Worm (Caenorhabditis elegans): ENCODE data around the gene qars-1.
A peak's percentile ranks its signal among the peaks of the same experiment; 100 is the strongest.

Gene qars-1

DNA sequence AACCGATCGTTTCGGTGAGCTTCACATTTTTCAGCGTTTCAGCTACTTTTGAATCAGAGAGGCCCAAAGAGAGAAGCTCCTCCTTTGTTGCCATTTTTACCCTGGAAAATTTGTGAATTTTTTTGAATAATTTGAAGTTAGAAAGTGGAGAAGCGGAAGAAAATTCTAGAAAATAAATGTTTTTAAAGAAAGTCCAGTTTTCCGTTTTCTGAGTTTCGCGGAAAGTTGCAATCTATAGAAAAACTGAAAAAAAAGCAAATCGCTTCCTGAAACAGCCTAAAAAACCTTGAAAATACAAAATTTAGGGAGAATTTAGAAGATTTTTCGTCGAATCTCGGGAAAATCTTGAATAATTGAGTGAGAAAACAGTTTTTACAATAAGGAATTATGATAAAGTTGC is at the start of gene qars-1:
Gene qars-1, minus strand, starts transcription at position 101 of the 400 bp plus-strand sequence.
- TF ChIP-seq med-1 (GFP tag; optimal IDR thresholded peaks at IDR 0.05; ENCODE audit: insufficient read depth) (no peak), cog-1 (tag; optimal IDR thresholded peaks at IDR 0.05) (no peak), ztf-29 (GFP tag; IDR thresholded peaks at IDR 0.05) (no peak), T22C8.4 (GFP tag; IDR thresholded peaks at IDR 0.05) (no peak), flt-1 (GFP tag; IDR thresholded peaks at IDR 0.05) (no peak), tab-1 (GFP tag; IDR thresholded peaks at IDR 0.05) (no peak)

DNA sequence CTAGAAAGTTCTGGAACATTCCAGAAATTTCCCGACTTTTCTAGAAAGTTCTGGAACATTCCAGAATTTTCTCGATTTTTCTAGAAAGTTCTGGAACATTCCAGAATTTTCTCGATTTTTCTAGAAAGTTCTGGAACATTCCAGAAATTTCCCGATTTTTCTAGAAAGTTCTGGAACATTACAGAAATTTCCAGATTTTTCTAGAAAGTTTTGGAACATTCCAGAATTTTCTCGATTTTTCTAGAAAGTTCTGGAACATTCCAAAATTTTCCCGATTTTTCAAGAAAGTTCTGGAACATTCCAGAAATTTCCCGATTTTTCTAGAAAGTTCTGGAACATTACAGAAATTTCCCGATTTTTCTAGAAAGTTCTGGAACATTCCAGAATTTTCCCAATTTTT is 46.2 kb upstream of the qars-1 start:
- TF ChIP-seq flt-1 (GFP tag; IDR thresholded peaks at IDR 0.05), result peak; percentile 93

DNA sequence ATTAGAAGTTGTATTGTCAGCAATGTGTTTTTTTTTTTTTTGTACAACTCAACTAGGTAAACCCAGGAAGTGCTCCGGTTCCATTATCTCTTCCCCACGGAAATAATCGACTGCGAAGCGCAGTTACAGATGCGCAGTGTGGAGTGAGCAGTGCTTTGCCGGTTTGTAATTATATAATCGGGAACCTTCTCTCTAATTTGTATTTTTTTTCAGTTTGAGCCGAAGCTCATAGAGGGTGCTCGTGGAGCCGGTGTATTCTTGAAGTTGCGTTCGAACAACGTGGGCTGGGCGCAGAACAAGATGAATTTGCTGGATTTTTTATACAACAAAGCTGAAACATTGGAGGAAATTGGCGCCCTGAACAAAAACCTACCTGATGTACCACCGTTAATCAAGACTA is 45.0 kb upstream of the qars-1 start, which contains the start of gene Y41E3.13:
Gene Y41E3.13, plus strand, starts transcription at position 301 of the 400 bp plus-strand sequence.
- no peak for TF ChIP-seq ref-1 (GFP tag; conservative IDR thresholded peaks at IDR 0.05)

DNA sequence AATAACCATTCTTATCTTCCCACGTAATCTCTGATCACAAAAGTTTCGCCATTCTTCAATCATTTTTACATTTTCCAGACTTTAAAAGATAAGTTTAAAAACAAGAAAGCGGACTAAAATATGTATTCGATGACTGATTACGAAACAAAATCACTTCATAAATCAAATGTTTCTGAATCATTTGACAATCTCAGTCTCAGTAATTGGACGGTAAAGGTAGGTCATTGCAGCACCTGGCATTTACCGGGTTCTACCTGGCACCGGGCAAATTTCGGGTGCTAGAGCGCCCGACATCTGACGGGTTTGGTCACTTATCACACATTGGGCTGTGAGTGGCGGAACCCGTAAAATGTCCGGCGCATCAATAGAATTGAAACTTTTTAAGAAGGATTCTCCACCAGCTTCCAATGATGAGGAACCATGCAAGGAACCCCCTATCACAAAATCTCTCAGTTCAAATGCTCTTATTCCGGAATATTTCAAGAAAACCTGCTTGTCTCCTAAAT is 43.2 kb upstream of the qars-1 start, which contains the start of gene Y41E3.19:
Gene Y41E3.19, plus strand, starts transcription at position 51 of the 506 bp plus-strand sequence.
- TF ChIP-seq ztf-29 (GFP tag; IDR thresholded peaks at IDR 0.05), result no peak
- TF ChIP-seq cog-1 (tag; optimal IDR thresholded peaks at IDR 0.05), result no peak
- no peak for TF ChIP-seq klf-2 (GFP tag; conservative IDR thresholded peaks at IDR 0.05)
- no peak for TF ChIP-seq med-1 (GFP tag; optimal IDR thresholded peaks at IDR 0.05; ENCODE audit: insufficient read depth)
- TF ChIP-seq flt-1 (GFP tag; IDR thresholded peaks at IDR 0.05), result no peak
- no peak for TF ChIP-seq ztf-23 (GFP tag; IDR thresholded peaks at IDR 0.05)
- TF ChIP-seq tab-1 (GFP tag; IDR thresholded peaks at IDR 0.05), result no peak

DNA sequence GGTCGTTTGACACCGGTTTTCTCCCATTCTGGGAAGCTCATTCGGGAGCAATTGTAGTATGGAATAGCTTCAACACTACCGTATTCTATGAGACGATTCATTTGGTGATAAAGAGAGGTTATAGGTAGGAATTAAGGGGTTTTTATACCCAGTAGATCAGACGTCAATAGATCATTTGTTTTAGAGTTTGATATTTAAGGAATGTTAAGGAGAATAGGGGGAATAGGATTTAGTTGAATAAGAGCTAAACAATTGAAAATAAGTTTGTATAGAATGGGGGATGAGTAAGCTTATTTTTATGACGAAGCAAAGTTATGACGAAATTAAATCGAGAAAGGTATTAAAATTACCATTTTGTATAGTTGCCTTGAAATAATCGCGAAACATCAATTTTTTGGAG is 40.3 kb upstream of the qars-1 start, which contains the start of gene srt-47:
Gene srt-47, minus strand, starts transcription at position 101 of the 400 bp plus-strand sequence.
- TF ChIP-seq ztf-23 (GFP tag; IDR thresholded peaks at IDR 0.05) (no peak), klf-2 (GFP tag; conservative IDR thresholded peaks at IDR 0.05) (no peak), T22C8.4 (GFP tag; IDR thresholded peaks at IDR 0.05) (no peak), med-1 (GFP tag; optimal IDR thresholded peaks at IDR 0.05; ENCODE audit: insufficient read depth) (no peak), flt-1 (GFP tag; IDR thresholded peaks at IDR 0.05) (no peak), ztf-29 (GFP tag; IDR thresholded peaks at IDR 0.05) (no peak), cog-1 (tag; optimal IDR thresholded peaks at IDR 0.05) (no peak), tab-1 (GFP tag; IDR thresholded peaks at IDR 0.05) (no peak), ref-1 (GFP tag; conservative IDR thresholded peaks at IDR 0.05) (no peak)

DNA sequence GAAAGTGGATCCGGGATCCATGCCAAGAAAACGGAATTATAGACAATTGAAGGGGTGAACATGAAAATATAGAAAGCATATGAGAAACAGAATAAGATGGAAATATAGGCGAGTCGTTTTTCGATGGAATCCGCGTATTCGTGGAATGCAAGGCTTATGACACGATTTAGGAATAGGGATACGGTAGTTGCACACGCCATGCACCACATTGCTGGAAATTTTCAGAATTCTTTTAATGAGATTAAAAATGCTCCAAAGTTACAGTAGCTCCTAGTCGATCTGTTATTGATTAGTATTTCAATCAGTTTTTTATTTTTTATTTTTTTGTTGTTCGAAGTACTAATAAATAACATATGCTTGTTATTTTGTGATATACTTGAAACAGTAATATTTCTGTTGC is 38.1 kb upstream of the qars-1 start:
- TF ChIP-seq ref-1 (GFP tag; conservative IDR thresholded peaks at IDR 0.05), result no peak
- no peak for TF ChIP-seq tab-1 (GFP tag; IDR thresholded peaks at IDR 0.05)
- TF ChIP-seq flt-1 (GFP tag; IDR thresholded peaks at IDR 0.05), result no peak
- TF ChIP-seq cog-1 (tag; optimal IDR thresholded peaks at IDR 0.05), result no peak
- TF ChIP-seq med-1 (GFP tag; optimal IDR thresholded peaks at IDR 0.05; ENCODE audit: insufficient read depth), result no peak
- no peak for TF ChIP-seq ztf-29 (GFP tag; IDR thresholded peaks at IDR 0.05)
- no peak for TF ChIP-seq klf-2 (GFP tag; conservative IDR thresholded peaks at IDR 0.05)
- TF ChIP-seq T22C8.4 (GFP tag; IDR thresholded peaks at IDR 0.05), result no peak
- no peak for TF ChIP-seq ztf-23 (GFP tag; IDR thresholded peaks at IDR 0.05)

DNA sequence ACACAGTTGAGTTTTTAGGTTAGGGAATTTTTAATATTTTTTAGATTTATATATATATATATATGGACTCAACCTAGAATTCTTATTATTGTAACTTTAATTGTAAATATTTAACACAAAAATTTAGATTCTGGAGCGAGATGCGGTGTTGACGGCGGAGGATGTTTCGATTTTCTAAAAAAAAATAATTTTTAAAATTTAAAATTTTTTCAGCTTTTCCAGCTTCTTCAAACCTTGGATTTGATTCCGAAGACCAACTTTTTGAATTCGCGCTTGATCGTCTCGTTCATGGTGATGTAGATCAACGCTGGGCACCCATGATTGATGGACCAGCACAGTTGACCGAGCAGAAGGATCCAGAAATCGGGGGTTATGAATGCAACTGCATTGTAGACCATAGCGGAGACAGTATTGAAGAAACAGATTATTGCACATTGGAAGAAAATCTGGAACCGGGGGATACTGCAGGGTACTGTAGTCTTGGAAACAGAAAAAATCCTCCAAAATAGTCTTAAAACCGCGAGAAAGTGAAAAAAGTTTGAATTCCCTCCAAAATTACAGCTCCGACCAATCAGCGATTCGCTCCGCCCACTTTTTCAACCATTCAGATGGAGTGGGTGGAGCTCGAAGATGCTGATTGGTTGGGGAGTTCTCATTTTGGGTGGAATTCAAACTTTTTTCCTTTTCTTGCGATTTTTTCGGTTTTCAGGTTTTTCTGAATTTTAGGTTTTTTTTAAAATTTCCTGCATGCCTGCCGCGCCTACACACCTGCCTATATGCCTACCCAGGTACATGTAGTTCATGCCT is 36.5 kb upstream of the qars-1 start:
- TF ChIP-seq flt-1 (GFP tag; IDR thresholded peaks at IDR 0.05) (peak; percentile 37; the same call in 1 of the 2 replicates), klf-2 (GFP tag; conservative IDR thresholded peaks at IDR 0.05) (0 out of 2 replicates have a peak, but pooled peaks have one; percentile 29), ztf-23 (GFP tag; IDR thresholded peaks at IDR 0.05) (no peak)

DNA sequence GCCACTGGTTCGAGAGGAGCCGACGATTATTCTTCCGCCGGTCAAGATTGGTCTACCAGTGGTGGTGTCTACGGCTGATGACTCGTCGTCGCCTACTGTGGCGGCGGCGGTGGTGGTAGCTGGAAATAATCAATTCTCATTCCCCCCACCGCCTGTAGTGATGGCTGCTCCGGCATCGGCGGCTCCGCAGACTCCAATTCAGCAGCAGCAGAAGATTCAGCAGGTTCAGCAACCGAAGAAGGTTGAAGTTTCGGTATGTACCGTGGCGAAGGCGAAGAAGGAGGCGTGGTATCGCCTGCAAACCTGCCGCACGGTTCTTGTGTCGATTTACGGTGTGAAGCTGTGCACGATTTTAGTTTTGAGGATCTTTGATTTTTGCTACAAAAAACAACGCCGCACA is 33.2 kb upstream of the qars-1 start:
- TF ChIP-seq ref-1 (GFP tag; conservative IDR thresholded peaks at IDR 0.05), result no peak

DNA sequence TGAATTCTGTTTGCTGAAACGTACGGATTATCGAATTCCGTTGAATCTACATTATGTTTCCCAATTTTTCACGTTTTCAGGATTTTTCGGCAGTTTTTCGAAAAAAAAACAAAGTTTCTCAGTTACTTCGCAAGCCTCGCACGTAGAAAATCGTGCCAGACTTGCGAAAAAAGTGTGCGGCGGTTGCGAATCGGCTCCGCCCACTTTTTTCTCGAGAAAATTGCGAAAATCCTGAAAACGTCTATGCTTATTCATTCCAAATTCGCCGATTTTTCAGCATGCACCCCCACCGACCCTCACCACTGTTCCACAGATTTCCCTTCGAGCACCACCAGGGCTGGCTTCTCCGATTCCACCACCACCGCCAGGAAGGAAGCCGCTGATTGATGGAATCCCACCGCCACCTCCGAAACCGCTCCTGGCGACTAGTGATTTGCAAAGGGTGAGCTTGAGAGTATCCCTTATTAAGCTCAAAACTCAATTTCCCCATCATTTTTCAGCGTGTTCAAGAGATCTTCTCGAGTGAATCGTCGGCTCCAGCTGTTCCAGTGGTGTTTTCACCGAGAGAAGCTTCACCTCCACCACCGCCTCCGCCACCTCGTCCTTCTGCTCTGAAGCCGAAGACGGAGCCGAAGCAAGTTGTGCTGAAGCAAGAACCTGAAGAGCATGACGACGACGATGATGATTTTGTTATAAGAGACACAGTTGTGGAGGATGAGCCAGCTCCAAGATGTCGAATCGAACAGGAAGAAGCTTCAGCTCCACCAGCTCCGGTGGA is 29.4 kb upstream of the qars-1 start:
- no peak for TF ChIP-seq ref-1 (GFP tag; conservative IDR thresholded peaks at IDR 0.05)
- TF ChIP-seq flt-1 (GFP tag; IDR thresholded peaks at IDR 0.05), result no peak
- no peak for TF ChIP-seq ztf-23 (GFP tag; IDR thresholded peaks at IDR 0.05)
- TF ChIP-seq med-1 (GFP tag; optimal IDR thresholded peaks at IDR 0.05; ENCODE audit: insufficient read depth), result no peak
- TF ChIP-seq tab-1 (GFP tag; IDR thresholded peaks at IDR 0.05), result no peak
- no peak for TF ChIP-seq klf-2 (GFP tag; conservative IDR thresholded peaks at IDR 0.05)
- TF ChIP-seq cog-1 (tag; optimal IDR thresholded peaks at IDR 0.05), result no peak
- no peak for TF ChIP-seq ztf-29 (GFP tag; IDR thresholded peaks at IDR 0.05)
- TF ChIP-seq T22C8.4 (GFP tag; IDR thresholded peaks at IDR 0.05), result no peak

DNA sequence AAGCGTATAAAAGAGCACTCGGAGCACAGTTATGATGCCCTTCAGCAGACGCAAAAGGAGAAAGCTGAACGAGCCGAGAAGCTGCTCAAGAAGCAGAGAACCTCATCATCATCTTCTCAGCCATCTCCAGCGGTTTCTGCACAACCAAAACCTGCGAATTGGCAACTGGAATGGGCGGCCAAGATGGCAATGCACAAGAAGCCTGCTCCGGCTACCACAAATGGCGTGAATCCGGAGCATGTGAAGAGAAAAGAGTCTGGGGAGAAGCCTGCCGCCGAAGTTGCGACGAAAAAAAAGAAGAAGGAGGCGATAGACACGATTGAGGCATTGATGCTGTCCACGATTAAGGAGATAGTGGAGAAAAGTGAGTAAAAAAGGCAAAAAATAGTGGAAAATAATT is 28.1 kb upstream of the qars-1 start:
- no peak for TF ChIP-seq med-1 (GFP tag; optimal IDR thresholded peaks at IDR 0.05; ENCODE audit: insufficient read depth)
- no peak for TF ChIP-seq flt-1 (GFP tag; IDR thresholded peaks at IDR 0.05)
- no peak for TF ChIP-seq ztf-29 (GFP tag; IDR thresholded peaks at IDR 0.05)
- TF ChIP-seq klf-2 (GFP tag; conservative IDR thresholded peaks at IDR 0.05), result no peak
- no peak for TF ChIP-seq ztf-23 (GFP tag; IDR thresholded peaks at IDR 0.05)
- no peak for TF ChIP-seq tab-1 (GFP tag; IDR thresholded peaks at IDR 0.05)
- no peak for TF ChIP-seq ref-1 (GFP tag; conservative IDR thresholded peaks at IDR 0.05)
- no peak for TF ChIP-seq T22C8.4 (GFP tag; IDR thresholded peaks at IDR 0.05)
- TF ChIP-seq cog-1 (tag; optimal IDR thresholded peaks at IDR 0.05), result no peak
